Worm (Caenorhabditis elegans) whole organism, L1 larva: Measurements from ENCODE around the gene D1044.7.

Source experiments
- C16A3.4 ChIP-seq: fragments of 150-350 bp; optimal IDR thresholded peaks from 2 replicates; lab custom pipeline; 2014; ENCODE audit warnings: missing biosample characterization, missing genetic modification characterization
- C34B4.2 ChIP-seq: sonication (generic microtip); optimal IDR thresholded peaks from 2 replicates; lab custom pipeline; 2017; ENCODE audit warnings: mild to moderate bottlenecking, missing genetic modification characterization, missing compliant biosample characterization
- F16B12.6 ChIP-seq: fragments of 150-350 bp; optimal IDR thresholded peaks from 2 replicates; lab custom pipeline; 2014; ENCODE audit warnings: missing biosample characterization, missing genetic modification characterization
- Y116A8C.19 ChIP-seq: sonication (generic microtip); optimal IDR thresholded peaks from 2 replicates; lab custom pipeline; 2016; ENCODE audit warnings: missing compliant biosample characterization, missing genetic modification characterization, borderline replicate concordance
- aha-1 ChIP-seq: fragments of 150-350 bp; optimal IDR thresholded peaks from 2 replicates; lab custom pipeline; 2014; ENCODE audit warnings: missing biosample characterization, missing genetic modification characterization
- aly-2 ChIP-seq: fragments of 150-350 bp; optimal IDR thresholded peaks from 2 replicates; lab custom pipeline; 2014; ENCODE audit warnings: missing biosample characterization, missing genetic modification characterization
- ama-1 ChIP-seq: fragments of 150-350 bp; optimal IDR thresholded peaks from 2 replicates; lab custom pipeline; 2014
- ceh-63 ChIP-seq: fragments of 200-800 bp; sonication (Bioruptor generic); optimal IDR thresholded peaks from 2 replicates; lab custom pipeline; 2018; ENCODE audit warnings: mild to moderate bottlenecking, missing genetic modification characterization, missing compliant biosample characterization
- ceh-8 ChIP-seq: fragments of 200-800 bp; sonication (Bioruptor generic); optimal IDR thresholded peaks from 2 replicates; lab custom pipeline; 2018; ENCODE audit warnings: mild to moderate bottlenecking, missing genetic modification characterization, moderate library complexity, missing compliant biosample characterization
- ceh-90 ChIP-seq: sonication (generic microtip); optimal IDR thresholded peaks from 2 replicates; lab custom pipeline; 2016; ENCODE audit warnings: missing genetic modification characterization, missing compliant biosample characterization
- dsc-1 ChIP-seq: sonication (generic microtip); optimal IDR thresholded peaks from 2 replicates; lab custom pipeline; 2016; ENCODE audit warnings: mild to moderate bottlenecking, missing genetic modification characterization, missing compliant biosample characterization
- efl-1 ChIP-seq, 4 experiments: fragments of 150-350 bp; optimal IDR thresholded peaks in 3 of 4; peaks in 1 of 4; 1 replicate in 1 of 4; 2 replicates in 3 of 4; lab custom pipeline; 2014; ENCODE audit warnings: missing biosample characterization in 2 of 4, missing genetic modification characterization in 2 of 4, missing genetic modification reagents in 2 of 4
- efl-3 ChIP-seq: fragments of 200-800 bp; sonication (Bioruptor generic); optimal IDR thresholded peaks from 2 replicates; lab custom pipeline; 2018; ENCODE audit warnings: mild to moderate bottlenecking, missing genetic modification characterization, missing compliant biosample characterization
- egl-13 ChIP-seq: sonication (generic microtip); optimal IDR thresholded peaks from 2 replicates; lab custom pipeline; 2016; ENCODE audit warnings: missing genotype, missing genetic modification reagents, missing genetic modification characterization, missing compliant biosample characterization
- elt-2 ChIP-seq: sonication (generic microtip); optimal IDR thresholded peaks from 2 replicates; lab custom pipeline; 2016; ENCODE audit warnings: missing genetic modification characterization, mild to moderate bottlenecking, inconsistent platforms, missing compliant biosample characterization, missing genetic modification reagents
- ets-5 ChIP-seq: fragments of 200-800 bp; sonication (Bioruptor generic); IDR thresholded peaks from 2 replicates; pipeline ENCODE4 v1.3.6; 2022; ENCODE audit warnings: missing genetic modification characterization, missing compliant biosample characterization
- fkh-10 ChIP-seq: sonication (generic microtip); optimal IDR thresholded peaks from 2 replicates; lab custom pipeline; 2017; ENCODE audit warnings: missing biosample characterization, missing genetic modification reagents, missing genetic modification characterization
- fkh-4 ChIP-seq: sonication (generic microtip); optimal IDR thresholded peaks from 2 replicates; lab custom pipeline; 2016; ENCODE audit warnings: missing compliant biosample characterization, missing genetic modification characterization, borderline replicate concordance
- grh-1 ChIP-seq: fragments of 200-800 bp; sonication (Bioruptor generic); IDR thresholded peaks from 2 replicates; pipeline ENCODE4 v1.3.6; 2022; ENCODE audit warnings: missing genetic modification reagents, missing genetic modification characterization, missing compliant biosample characterization
- irx-1 ChIP-seq: sonication (generic microtip); optimal IDR thresholded peaks from 2 replicates; lab custom pipeline; 2016; ENCODE audit warnings: missing genetic modification characterization, missing compliant biosample characterization
- isw-1 ChIP-seq: fragments of 200-800 bp; sonication (Bioruptor generic); IDR thresholded peaks from 2 replicates; pipeline ENCODE4 v1.3.6; 2022; ENCODE audit warnings: missing genetic modification characterization, missing compliant biosample characterization
- lin-15B ChIP-seq: fragments of 150-350 bp; sonication (generic microtip); optimal IDR thresholded peaks from 3 replicates; lab custom pipeline; 2014; ENCODE audit warnings: missing biosample characterization, missing genetic modification characterization
- lin-35 ChIP-seq, 2 experiments: fragments of 150-350 bp; optimal IDR thresholded peaks; 2 replicates each; lab custom pipeline; 2014; ENCODE audit warnings: missing biosample characterization in 2 of 2, missing genetic modification characterization in 2 of 2, missing genetic modification reagents in 2 of 2
- lin-39 ChIP-seq: fragments of 150-350 bp; optimal IDR thresholded peaks from 2 replicates; lab custom pipeline; 2014; ENCODE audit warnings: missing biosample characterization, missing genetic modification reagents, missing genetic modification characterization
- lir-3 ChIP-seq: sonication (generic microtip); optimal IDR thresholded peaks from 2 replicates; lab custom pipeline; 2016; ENCODE audit warnings: mild to moderate bottlenecking, missing genetic modification characterization, moderate library complexity, missing compliant biosample characterization; ENCODE audit not compliant: poor library complexity
- lsy-2 ChIP-seq, 2 experiments: fragments of 150-350 bp; optimal IDR thresholded peaks; 2 replicates each; lab custom pipeline; 2014; ENCODE audit warnings: missing biosample characterization in 2 of 2, missing genetic modification characterization in 2 of 2
- mab-9 ChIP-seq: fragments of 200-800 bp; sonication (Bioruptor generic); IDR thresholded peaks from 2 replicates; pipeline ENCODE4 v1.3.6; 2022; ENCODE audit warnings: missing genetic modification reagents, missing genetic modification characterization, missing compliant biosample characterization
- mdl-1 ChIP-seq, 2 experiments: fragments of 150-350 bp; optimal IDR thresholded peaks; 2 replicates each; lab custom pipeline; 2014 to 2017; ENCODE audit warnings: missing biosample characterization in 2 of 2, missing genetic modification characterization in 2 of 2, inconsistent platforms in 1 of 2
- nhr-19 ChIP-seq: fragments of 200-800 bp; sonication (Bioruptor generic); conservative IDR thresholded peaks from 2 replicates; pipeline ENCODE4 v1.3.6; 2022; ENCODE audit warnings: missing genetic modification characterization, missing compliant biosample characterization
- nhr-20 ChIP-seq: sonication (generic microtip); optimal IDR thresholded peaks from 2 replicates; lab custom pipeline; 2016; ENCODE audit warnings: mild to moderate bottlenecking, missing genetic modification characterization, missing compliant biosample characterization
- nhr-237 ChIP-seq: fragments of 150-350 bp; optimal IDR thresholded peaks from 2 replicates; lab custom pipeline; 2014; ENCODE audit warnings: missing biosample characterization, missing genetic modification characterization
- nhr-47 ChIP-seq: sonication (generic microtip); optimal IDR thresholded peaks from 2 replicates; lab custom pipeline; 2016; ENCODE audit warnings: mild to moderate bottlenecking, missing genetic modification characterization, moderate library complexity, missing compliant biosample characterization
- nhr-76 ChIP-seq: sonication (generic microtip); optimal IDR thresholded peaks from 2 replicates; lab custom pipeline; 2017; ENCODE audit warnings: missing biosample characterization, missing genetic modification characterization
- nhr-84 ChIP-seq: sonication (generic microtip); optimal IDR thresholded peaks from 2 replicates; lab custom pipeline; 2017; ENCODE audit warnings: missing biosample characterization, missing genetic modification characterization
- pag-3 ChIP-seq: sonication (generic microtip); optimal IDR thresholded peaks from 2 replicates; lab custom pipeline; 2017; ENCODE audit warnings: missing genetic modification characterization, mild to moderate bottlenecking, missing compliant biosample characterization, antibody characterized with exemption, borderline replicate concordance; ENCODE audit not compliant: insufficient read depth
- pax-3 ChIP-seq: fragments of 200-800 bp; sonication (Bioruptor generic); optimal IDR thresholded peaks from 2 replicates; lab custom pipeline; 2018; ENCODE audit warnings: mild to moderate bottlenecking, missing genetic modification characterization, moderate library complexity, missing compliant biosample characterization
- pqm-1 ChIP-seq: sonication (generic microtip); optimal IDR thresholded peaks from 3 replicates; lab custom pipeline; 2017; ENCODE audit warnings: missing biosample characterization, missing genetic modification characterization
- rnt-1 ChIP-seq: sonication (generic microtip); optimal IDR thresholded peaks from 2 replicates; lab custom pipeline; 2016; ENCODE audit warnings: mild to moderate bottlenecking, missing genetic modification characterization, moderate library complexity, missing compliant biosample characterization
- snpc-4 ChIP-seq: fragments of 150-350 bp; optimal IDR thresholded peaks from 2 replicates; lab custom pipeline; 2014; ENCODE audit warnings: missing biosample characterization, missing genetic modification characterization
- snu-23 ChIP-seq: sonication (generic microtip); optimal IDR thresholded peaks from 2 replicates; lab custom pipeline; 2016; ENCODE audit warnings: missing genetic modification characterization, missing compliant biosample characterization
- sox-4 ChIP-seq: sonication (generic microtip); optimal IDR thresholded peaks from 2 replicates; lab custom pipeline; 2016; ENCODE audit warnings: missing genetic modification characterization, missing compliant biosample characterization
- swsn-7 ChIP-seq: sonication (generic microtip); optimal IDR thresholded peaks from 2 replicates; lab custom pipeline; 2016; ENCODE audit warnings: missing genetic modification characterization, missing compliant biosample characterization
- tlp-1 ChIP-seq: fragments of 150-350 bp; optimal IDR thresholded peaks from 2 replicates; lab custom pipeline; 2014; ENCODE audit warnings: missing biosample characterization, missing genetic modification characterization
- unc-130 ChIP-seq: fragments of 150-350 bp; optimal IDR thresholded peaks from 2 replicates; lab custom pipeline; 2017; ENCODE audit warnings: missing biosample characterization, missing genetic modification characterization, inconsistent platforms
- unc-30 ChIP-seq: sonication (generic microtip); optimal IDR thresholded peaks from 2 replicates; lab custom pipeline; 2017; ENCODE audit warnings: missing biosample characterization, missing genetic modification characterization
- unc-86 ChIP-seq: sonication (generic microtip); optimal IDR thresholded peaks from 2 replicates; lab custom pipeline; 2016; ENCODE audit warnings: missing genetic modification characterization, missing compliant biosample characterization
- unc-98 ChIP-seq: fragments of 200-800 bp; sonication (Bioruptor generic); IDR thresholded peaks from 2 replicates; pipeline ENCODE4 v1.3.6; 2022; ENCODE audit warnings: missing genetic modification characterization, missing compliant biosample characterization
- zag-1 ChIP-seq: fragments of 150-350 bp; optimal IDR thresholded peaks from 2 replicates; lab custom pipeline; 2014; ENCODE audit warnings: missing biosample characterization, missing genetic modification characterization
- zip-4 ChIP-seq: fragments of 200-800 bp; sonication (Bioruptor generic); optimal IDR thresholded peaks from 2 replicates; lab custom pipeline; 2018; ENCODE audit warnings: mild to moderate bottlenecking, missing genetic modification characterization, moderate library complexity, missing compliant biosample characterization
- ztf-11 ChIP-seq, 2 experiments: sonication (generic microtip); optimal IDR thresholded peaks; 2 replicates each; lab custom pipeline; 2016 to 2017; ENCODE audit warnings: missing genetic modification characterization in 2 of 2, missing biosample characterization in 1 of 2, missing compliant biosample characterization in 1 of 2

D1044.7 gene

DNA sequence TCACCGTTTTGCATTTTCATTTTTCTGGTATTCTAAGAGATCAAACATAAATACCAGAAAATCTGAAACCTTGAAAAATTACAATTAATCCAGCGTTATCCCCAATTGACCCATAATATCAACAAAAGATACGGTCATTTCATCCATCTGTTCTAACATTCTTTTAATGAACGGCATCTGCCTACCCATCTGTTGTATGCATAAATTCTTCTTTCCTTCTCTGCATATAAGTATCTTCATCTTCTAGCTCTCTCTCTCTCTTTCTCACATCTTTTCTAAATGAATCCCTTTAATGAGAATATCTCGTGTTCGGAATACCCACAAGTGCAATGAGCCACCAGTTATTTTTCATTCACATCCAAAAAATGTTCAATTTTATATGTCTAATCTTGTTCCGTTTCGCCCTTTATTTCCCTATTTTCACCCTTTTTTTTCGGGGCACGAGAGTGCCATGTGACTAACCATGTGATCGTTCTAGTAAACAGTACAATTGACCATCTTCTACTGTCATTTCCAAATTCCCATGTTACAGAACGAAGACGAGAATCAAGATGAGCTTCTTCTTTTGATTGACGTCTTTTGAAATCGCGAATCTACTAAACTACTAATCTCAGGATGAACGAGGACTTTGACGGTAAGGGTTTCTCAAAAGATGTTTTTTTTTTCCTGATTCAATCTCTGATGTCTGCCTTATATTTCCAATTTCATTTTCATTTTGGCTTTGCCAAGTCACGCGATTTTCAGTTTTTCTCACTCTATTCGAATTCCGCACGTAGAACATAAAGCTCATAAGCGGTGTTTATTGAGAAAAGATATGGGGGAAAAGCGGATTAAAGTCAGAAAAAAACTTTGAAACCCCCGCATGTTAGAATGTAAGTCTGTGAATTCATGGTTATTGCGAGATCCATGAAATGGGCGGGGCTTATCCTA is 6.9 kb downstream of the D1044.7 start, which contains the start of gene R02F2.1 (continued):
- TF ChIP-seq grh-1 (GFP tag; lab: Robert Waterston, UW) (no peak), unc-86 (tag; lab: Kevin White, UChicago) (no peak), fkh-4 (tag; lab: Kevin White, UChicago) (no peak), lin-39 (tag; lab: Kevin White, UChicago) (no peak), nhr-84 (no peak), Y116A8C.19 (tag; lab: Kevin White, UChicago) (no peak), aly-2 (tag; lab: Kevin White, UChicago) (no peak), isw-1 (no peak), lir-3 (tag; lab: Kevin White, UChicago) (no peak), ceh-90 (tag; lab: Kevin White, UChicago) (no peak), zip-4 (GFP tag; lab: Kevin White, UChicago) (no peak), egl-13 (no peak), lin-35 (GFP tag; optimal IDR thresholded peaks at IDR 0.05; lab: Kevin White, UChicago) (peak; percentile 21 to 87), unc-130 (tag; lab: Kevin White, UChicago) (peak; percentile 21), ceh-63 (no peak), swsn-7 (no peak), ama-1 (no peak), lsy-2 (tag; optimal IDR thresholded peaks at IDR 0.05; lab: Kevin White, UChicago) (peak; percentile 7 to 45), snu-23 (GFP tag; lab: Kevin White, UChicago) (peak; percentile 78), dsc-1 (tag; lab: Kevin White, UChicago) (peak; percentile 79), mab-9 (GFP tag; lab: Robert Waterston, UW) (no peak), C34B4.2 (tag; lab: Kevin White, UChicago) (no peak), efl-1 (optimal IDR thresholded peaks at IDR 0.05; lab: Kevin White, UChicago) (peak in 1 of 2 experiments; percentile 41), efl-1 (GFP tag; optimal IDR thresholded peaks at IDR 0.05 in 1 of 2; lab: Kevin White, UChicago) (peak; percentile 42 to 95), sox-4 (tag; lab: Kevin White, UChicago) (peak; percentile 44), mdl-1 (tag; optimal IDR thresholded peaks at IDR 0.05; lab: Kevin White, UChicago) (peak in 1 of 2 experiments; percentile 84), ceh-8 (no peak), pqm-1 (tag; lab: Kevin White, UChicago) (no peak), nhr-19 (GFP tag; lab: Robert Waterston, UW) (peak; percentile 52), C16A3.4 (peak; percentile 24), irx-1 (tag; lab: Kevin White, UChicago) (no peak), ets-5 (GFP tag; lab: Robert Waterston, UW) (no peak), nhr-237 (tag; lab: Kevin White, UChicago) (no peak), zag-1 (tag; lab: Kevin White, UChicago) (no peak), efl-3 (no peak), unc-30 (tag; lab: Kevin White, UChicago) (no peak), aha-1 (tag; lab: Kevin White, UChicago) (no peak), snpc-4 (tag; lab: Kevin White, UChicago) (no peak), nhr-20 (tag; lab: Kevin White, UChicago) (peak; percentile 76), ztf-11 (tag; optimal IDR thresholded peaks at IDR 0.05; lab: Kevin White, UChicago) (peak in 1 of 2 experiments; percentile 14), nhr-47 (tag; lab: Kevin White, UChicago) (peak; percentile 40), elt-2 (tag; lab: Kevin White, UChicago) (no peak), nhr-76 (tag; lab: Kevin White, UChicago) (no peak), unc-98 (no peak), rnt-1 (tag; lab: Kevin White, UChicago) (no peak), pag-3 (tag; lab: Kevin White, UChicago) (no peak), F16B12.6 (tag; lab: Kevin White, UChicago) (no peak), lin-15B (no peak), fkh-10 (GFP tag; lab: Kevin White, UChicago) (no peak), pax-3 (tag; lab: Kevin White, UChicago) (no peak), tlp-1 (tag; lab: Kevin White, UChicago) (no peak)
